Fruit fly (Drosophila melanogaster) whole organism, prepupa: ENCODE results near the gene CG7685.
A peak's percentile ranks its signal among the peaks of the same experiment; 100 is the strongest.

Source experiments
- CG11762 ChIP-seq: fragments of 200-800 bp; sonication (Bioruptor generic); optimal IDR thresholded peaks from 3 replicates; lab custom pipeline; 2016; ENCODE audit warnings: missing biosample characterization, missing genetic modification characterization; ENCODE audit not compliant: insufficient read depth
- CG11902 ChIP-seq: fragments of 200-800 bp; sonication (Bioruptor generic); optimal IDR thresholded peaks from 3 replicates; lab custom pipeline; 2016; ENCODE audit warnings: missing biosample characterization, missing genetic modification characterization
- CG15336 ChIP-seq: fragments of 200-800 bp; sonication (Bioruptor generic); IDR thresholded peaks from 2 replicates; pipeline ENCODE4 v1.3.6; 2022; ENCODE audit warnings: missing biosample characterization, missing genetic modification characterization
- CG1621 ChIP-seq: fragments of 200-800 bp; sonication (Bioruptor generic); optimal IDR thresholded peaks from 3 replicates; lab custom pipeline; 2018; ENCODE audit warnings: missing biosample characterization, mild to moderate bottlenecking, missing genetic modification characterization
- CG16779 ChIP-seq: fragments of 200-800 bp; sonication (Bioruptor generic); optimal IDR thresholded peaks from 3 replicates; lab custom pipeline; 2017; ENCODE audit warnings: missing biosample characterization, mild to moderate bottlenecking, missing genetic modification characterization
- CG3032 ChIP-seq: fragments of 200-800 bp; optimal IDR thresholded peaks from 2 replicates; lab custom pipeline; 2019; ENCODE audit warnings: missing biosample characterization, mild to moderate bottlenecking, missing genetic modification characterization, moderate library complexity
- CG31627 ChIP-seq: fragments of 200-800 bp; sonication (Bioruptor generic); optimal IDR thresholded peaks from 3 replicates; lab custom pipeline; 2016; ENCODE audit warnings: missing biosample characterization, missing genetic modification characterization
- CG34406 ChIP-seq: fragments of 200-800 bp; sonication (Bioruptor generic); optimal IDR thresholded peaks from 3 replicates; lab custom pipeline; 2016; ENCODE audit warnings: missing biosample characterization, missing genetic modification characterization
- CG3919 ChIP-seq: fragments of 200-800 bp; sonication (Bioruptor generic); optimal IDR thresholded peaks from 3 replicates; lab custom pipeline; 2016; ENCODE audit warnings: missing biosample characterization, missing genetic modification characterization
- CG6163 ChIP-seq: fragments of 200-800 bp; sonication (Bioruptor generic); IDR thresholded peaks from 3 replicates; pipeline ENCODE4 v1.3.6; 2022; ENCODE audit warnings: missing biosample characterization, missing genetic modification characterization
- CG7368 ChIP-seq: fragments of 200-800 bp; sonication (Bioruptor generic); optimal IDR thresholded peaks from 3 replicates; lab custom pipeline; 2016; ENCODE audit warnings: missing biosample characterization, missing genetic modification characterization
- CG8119 ChIP-seq: fragments of 200-800 bp; sonication (Bioruptor generic); IDR thresholded peaks from 3 replicates; pipeline ENCODE4 v1.3.6; 2022; ENCODE audit warnings: missing biosample characterization, missing genetic modification characterization
- CG8319 ChIP-seq: fragments of 200-800 bp; sonication (Bioruptor generic); optimal IDR thresholded peaks from 3 replicates; lab custom pipeline; 2016; ENCODE audit warnings: missing biosample characterization, missing genetic modification characterization
- CG8632 ChIP-seq: fragments of 200-800 bp; sonication (Bioruptor generic); optimal IDR thresholded peaks from 3 replicates; lab custom pipeline; 2016; ENCODE audit warnings: missing biosample characterization, missing genetic modification characterization
- Eip75B ChIP-seq: fragments of 200-800 bp; sonication (Bioruptor generic); optimal IDR thresholded peaks from 3 replicates; lab custom pipeline; 2016; ENCODE audit warnings: missing biosample characterization, missing genetic modification characterization
- Eip78C ChIP-seq: fragments of 200-800 bp; sonication (Bioruptor generic); peaks from one replicate; lab custom pipeline; 2016; ENCODE audit warnings: missing biosample characterization, missing genetic modification characterization
- Eip93F ChIP-seq: fragments of 200-800 bp; sonication (Bioruptor generic); optimal IDR thresholded peaks from 2 replicates; lab custom pipeline; 2016; ENCODE audit warnings: missing biosample characterization, mild to moderate bottlenecking, missing genetic modification characterization
- Ets21C ChIP-seq: fragments of 200-800 bp; sonication (Bioruptor generic); optimal IDR thresholded peaks from 3 replicates; lab custom pipeline; 2016; ENCODE audit warnings: missing biosample characterization, missing genetic modification characterization
- Ets96B ChIP-seq: fragments of 200-800 bp; optimal IDR thresholded peaks from 2 replicates; lab custom pipeline; 2019; ENCODE audit warnings: missing biosample characterization, mild to moderate bottlenecking, missing genetic modification characterization, moderate library complexity
- Gug ChIP-seq: fragments of 200-800 bp; sonication (Bioruptor generic); IDR thresholded peaks from 2 replicates; pipeline ENCODE4 v1.3.6; 2022; ENCODE audit warnings: missing biosample characterization, missing genetic modification characterization
- Hr38 ChIP-seq: sonication (Bioruptor generic); optimal IDR thresholded peaks from 2 replicates; lab custom pipeline; 2016; ENCODE audit warnings: missing biosample characterization, missing genetic modification characterization
- Lpt ChIP-seq: fragments of 200-800 bp; sonication (Bioruptor generic); optimal IDR thresholded peaks from 3 replicates; lab custom pipeline; 2016; ENCODE audit warnings: missing biosample characterization, missing genetic modification characterization
- Smox ChIP-seq: fragments of 200-800 bp; sonication (Bioruptor generic); optimal IDR thresholded peaks from 3 replicates; lab custom pipeline; 2016; ENCODE audit warnings: missing biosample characterization, missing genetic modification characterization
- Sox102F ChIP-seq: fragments of 200-800 bp; sonication (Bioruptor generic); optimal IDR thresholded peaks from 2 replicates; lab custom pipeline; 2016; ENCODE audit warnings: missing biosample characterization, mild to moderate bottlenecking, missing genetic modification characterization
- Sox14 ChIP-seq: fragments of 200-800 bp; sonication (Bioruptor generic); optimal IDR thresholded peaks from 3 replicates; lab custom pipeline; 2016; ENCODE audit warnings: missing biosample characterization, missing genetic modification characterization
- achi ChIP-seq: fragments of 200-800 bp; sonication (Bioruptor generic); optimal IDR thresholded peaks from 3 replicates; lab custom pipeline; 2016; ENCODE audit warnings: missing biosample characterization, missing genetic modification characterization
- acj6 ChIP-seq: fragments of 200-800 bp; sonication (Bioruptor generic); optimal IDR thresholded peaks from 3 replicates; lab custom pipeline; 2016; ENCODE audit warnings: missing biosample characterization, missing genetic modification characterization
- cyc ChIP-seq: fragments of 200-800 bp; sonication (Bioruptor generic); optimal IDR thresholded peaks from 3 replicates; lab custom pipeline; 2016; ENCODE audit warnings: missing biosample characterization, missing genetic modification characterization
- dac ChIP-seq: fragments of 200-800 bp; sonication (Bioruptor generic); optimal IDR thresholded peaks from 2 replicates; lab custom pipeline; 2017; ENCODE audit warnings: missing biosample characterization, mild to moderate bottlenecking, missing genetic modification characterization
- dsx ChIP-seq: fragments of 200-800 bp; optimal IDR thresholded peaks from 3 replicates; lab custom pipeline; 2019; ENCODE audit warnings: missing biosample characterization, mild to moderate bottlenecking, missing genetic modification characterization, moderate library complexity; ENCODE audit not compliant: poor library complexity, severe bottlenecking
- eg ChIP-seq: fragments of 200-800 bp; sonication (Bioruptor generic); IDR thresholded peaks from 3 replicates; pipeline ENCODE4 v1.3.6; 2022; ENCODE audit warnings: missing biosample characterization, missing genetic modification characterization
- fd85E ChIP-seq: fragments of 200-800 bp; sonication (Bioruptor generic); optimal IDR thresholded peaks from 3 replicates; lab custom pipeline; 2016; ENCODE audit warnings: missing biosample characterization, missing genetic modification characterization
- fkh ChIP-seq: fragments of 200-800 bp; sonication (Bioruptor generic); optimal IDR thresholded peaks from 3 replicates; lab custom pipeline; 2017; ENCODE audit warnings: missing biosample characterization, mild to moderate bottlenecking, missing genetic modification characterization, moderate library complexity
- lz ChIP-seq: fragments of 200-800 bp; sonication (Bioruptor generic); optimal IDR thresholded peaks from 3 replicates; lab custom pipeline; 2016; ENCODE audit warnings: missing biosample characterization, missing genetic modification characterization
- net ChIP-seq: fragments of 200-800 bp; sonication (Bioruptor generic); optimal IDR thresholded peaks from 3 replicates; lab custom pipeline; 2016; ENCODE audit warnings: missing biosample characterization, missing genetic modification characterization
- pdm3 ChIP-seq: fragments of 200-800 bp; sonication (Bioruptor generic); optimal IDR thresholded peaks from 3 replicates; lab custom pipeline; 2016; ENCODE audit warnings: missing biosample characterization, missing genetic modification characterization
- salr ChIP-seq, 2 experiments: fragments of 200-800 bp; sonication (Bioruptor generic); optimal IDR thresholded peaks; 3 replicates each; lab custom pipeline; 2016 to 2018; ENCODE audit warnings: missing biosample characterization in 2 of 2, missing genetic modification characterization in 2 of 2, mild to moderate bottlenecking in 1 of 2
- spab ChIP-seq: fragments of 200-800 bp; sonication (Bioruptor generic); optimal IDR thresholded peaks from 2 replicates; lab custom pipeline; 2017; ENCODE audit warnings: missing biosample characterization, mild to moderate bottlenecking, missing genetic modification characterization, missing genetic modification reagents
- ss ChIP-seq, 2 experiments: fragments of 200-800 bp; sonication (Bioruptor generic); optimal IDR thresholded peaks; 2 replicates in 1 of 2; 3 replicates in 1 of 2; lab custom pipeline; 2017 to 2018; ENCODE audit warnings: mild to moderate bottlenecking in 2 of 2, missing biosample characterization in 2 of 2, missing genetic modification characterization in 2 of 2, moderate library complexity in 1 of 2
- svp ChIP-seq: fragments of 200-800 bp; sonication (Bioruptor generic); peaks from one replicate; lab custom pipeline; 2016; ENCODE audit warnings: missing biosample characterization, missing genetic modification characterization
- vri ChIP-seq: fragments of 200-800 bp; sonication (Bioruptor generic); optimal IDR thresholded peaks from 3 replicates; lab custom pipeline; 2016; ENCODE audit warnings: missing biosample characterization, mild to moderate bottlenecking, missing genetic modification characterization

The CG7685 gene

dm6 chr3R:18436550-18437362 is 32.0 kb downstream of the CG7685 start (continued):
- TF ChIP-seq Gug (GFP tag; lab: Robert Waterston, UW) (peak; percentile 67), Ets96B (peak; percentile 76), net (GFP tag; lab: Kevin White, UChicago) (peak; percentile 83), spab (GFP tag; lab: Kevin White, UChicago) (peak; percentile 63), Sox14 (peak; percentile 59), Eip93F (GFP tag; lab: Kevin White, UChicago) (no peak), dsx (peak; percentile 24), CG11762 (GFP tag; lab: Kevin White, UChicago) (peak; percentile 64), fd85E (GFP tag; lab: Kevin White, UChicago) (no peak), lz (GFP tag; lab: Kevin White, UChicago) (peak; percentile 77), CG1621 (tag; lab: Kevin White, UChicago) (no peak), ss (GFP tag; optimal IDR thresholded peaks at IDR 0.05; lab: Kevin White, UChicago) (no peak), CG3032 (no peak), Sox102F (GFP tag; lab: Kevin White, UChicago) (peak; percentile 67), CG8319 (peak; percentile 66)

- no peak for TF ChIP-seq dac (GFP tag; lab: Kevin White, UChicago)
- TF ChIP-seq CG8632 (GFP tag; lab: Kevin White, UChicago), result peak; percentile 27
- no peak for TF ChIP-seq CG11902 (GFP tag; lab: Kevin White, UChicago)
- TF ChIP-seq eg (GFP tag; lab: Robert Waterston, UW), result peak; percentile 6; the same call in 1 of the 3 replicates
- TF ChIP-seq acj6 (GFP tag; lab: Kevin White, UChicago), result no peak
- peak; percentile 73 for TF ChIP-seq Eip78C
- peak; percentile 27 for TF ChIP-seq CG3919 (GFP tag; lab: Kevin White, UChicago)
- TF ChIP-seq CG6163, result 0 out of 3 replicates have a peak, but pooled peaks have one; percentile 57
- TF ChIP-seq svp, result peak; percentile 43
- peak; percentile 26 for TF ChIP-seq achi
- TF ChIP-seq CG11762 (GFP tag; lab: Kevin White, UChicago), result no peak
- no peak for TF ChIP-seq ss (GFP tag; optimal IDR thresholded peaks at IDR 0.05; lab: Kevin White, UChicago)
- peak; percentile 9 for TF ChIP-seq CG34406 (GFP tag; lab: Kevin White, UChicago)
These were observed 33.6 kb downstream of the CG7685 start for dm6 chr3R:18438181-18438826.

dm6 chr3R:18438827-18439717 is 34.3 kb downstream of the CG7685 start:
- TF ChIP-seq Hr38 (GFP tag; lab: Kevin White, UChicago) (no peak), Ets96B (peak; percentile 42), Eip78C (peak; percentile 85), acj6 (GFP tag; lab: Kevin White, UChicago) (peak; percentile 39), dac (GFP tag; lab: Kevin White, UChicago) (no peak), vri (GFP tag; lab: Kevin White, UChicago) (no peak), fkh (GFP tag; lab: Kevin White, UChicago) (peak; percentile 96), CG7368 (GFP tag; lab: Kevin White, UChicago) (no peak), CG34406 (GFP tag; lab: Kevin White, UChicago) (no peak), Sox102F (GFP tag; lab: Kevin White, UChicago) (no peak), Eip75B (peak; percentile 14), CG3032 (peak; percentile 29), fd85E (GFP tag; lab: Kevin White, UChicago) (no peak), ss (GFP tag; optimal IDR thresholded peaks at IDR 0.05; lab: Kevin White, UChicago) (no peak), Sox14 (peak; percentile 26), Gug (GFP tag; lab: Robert Waterston, UW) (no peak), net (GFP tag; lab: Kevin White, UChicago) (no peak), pdm3 (GFP tag; lab: Kevin White, UChicago) (peak; percentile 43), CG31627 (GFP tag; lab: Kevin White, UChicago) (no peak), CG8119 (GFP tag; lab: Robert Waterston, UW) (no peak), Ets21C (GFP tag; lab: Kevin White, UChicago) (no peak), achi (peak; percentile 36), lz (GFP tag; lab: Kevin White, UChicago) (no peak), eg (GFP tag; lab: Robert Waterston, UW) (no peak; the same call in 2 of the 3 replicates), Lpt (GFP tag; lab: Kevin White, UChicago) (no peak), CG15336 (GFP tag; lab: Robert Waterston, UW) (0 out of 2 replicates have a peak, but pooled peaks have one; percentile 12), Smox (GFP tag; lab: Kevin White, UChicago) (no peak), CG16779 (no peak), cyc (no peak), svp (peak; percentile 29), salr (GFP tag; optimal IDR thresholded peaks at IDR 0.05; lab: Kevin White, UChicago) (peak in 1 of 2 experiments; percentile 4)
